Fruit fly (Drosophila melanogaster) Kc167 (cell line): ENCODE results near the gene Tim17a1.

Experiments used
- Myc ChIP-seq: fragments of >200 bp; optimal IDR thresholded peaks from 2 replicates; lab custom pipeline; 2017; ENCODE audit warnings: missing external identifiers
- Sin3A ChIP-seq: fragments of >200 bp; optimal IDR thresholded peaks from 2 replicates; lab custom pipeline; 2018; ENCODE audit warnings: missing external identifiers
- h ChIP-seq: fragments of >200 bp; optimal IDR thresholded peaks from 3 replicates; lab custom pipeline; 2018; ENCODE audit warnings: missing external identifiers
- insv ChIP-seq: fragments of >200 bp; optimal IDR thresholded peaks from 3 replicates; lab custom pipeline; 2018; ENCODE audit warnings: missing external identifiers
- psq ChIP-seq: fragments of >200 bp; optimal IDR thresholded peaks from 2 replicates; lab custom pipeline; 2017; ENCODE audit warnings: missing external identifiers
- ttk ChIP-seq: sonication (Bioruptor generic); optimal IDR thresholded peaks from 2 replicates; lab custom pipeline; 2017; ENCODE audit warnings: missing external identifiers

DNA sequence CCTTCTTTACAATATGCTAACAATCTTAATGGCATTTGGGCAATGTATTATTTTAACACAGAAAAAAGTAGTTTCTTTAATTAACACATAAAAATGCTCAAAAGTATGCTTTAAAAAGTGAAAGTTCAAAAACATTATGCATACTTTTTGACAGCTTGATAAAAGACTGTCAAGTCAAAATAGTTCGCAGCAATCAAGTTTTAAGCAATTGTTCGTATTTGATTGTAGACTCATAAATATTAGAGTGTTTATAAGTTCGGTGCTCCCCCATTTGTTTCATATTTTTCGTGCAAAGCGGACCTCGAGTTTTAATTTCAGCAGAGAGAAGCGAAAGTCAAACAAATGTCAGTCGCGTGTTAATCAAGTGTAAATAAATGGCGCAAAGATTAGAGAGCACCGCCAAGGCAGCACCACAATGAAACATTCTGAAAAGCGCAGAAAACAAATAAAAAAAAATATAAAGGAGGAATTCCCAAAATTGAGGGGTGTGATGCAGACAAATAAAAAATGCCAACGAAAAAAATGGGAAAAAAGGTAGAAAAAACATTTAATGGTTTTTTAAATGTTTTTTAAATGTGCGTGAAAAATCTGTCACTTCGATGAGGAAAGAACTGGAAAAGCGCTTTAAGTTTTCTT, 19.4 kb downstream of the Tim17a1 start:
- TF ChIP-seq ttk (lab: Kevin White, UChicago) (no peak), Myc (lab: Kevin White, UChicago) (no peak), psq (no peak), insv (lab: Kevin White, UChicago) (no peak), Sin3A (no peak), h (lab: Kevin White, UChicago) (no peak)
